Worm (Caenorhabditis elegans): ENCODE measurements around the gene Y38F2AR.3.

The Y38F2AR.3 gene

DNA sequence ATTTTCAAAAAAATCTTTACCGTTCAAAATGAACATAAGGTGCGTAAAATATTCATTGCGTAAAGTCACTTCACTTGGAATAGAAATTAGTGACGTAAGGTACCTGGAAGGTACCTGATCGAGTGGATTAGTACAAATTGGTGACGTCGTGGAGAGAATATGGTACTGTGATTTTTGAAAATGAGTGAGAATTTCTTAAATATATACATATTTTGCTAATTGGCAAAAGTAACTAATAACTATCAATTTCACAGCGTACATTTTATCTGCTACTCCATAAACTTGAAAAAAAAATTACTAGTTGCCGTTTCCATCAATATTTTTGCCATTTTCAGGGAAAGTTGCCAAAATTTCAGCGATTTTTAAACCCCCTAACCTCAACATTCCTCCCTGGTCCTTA, 32.9 kb downstream of the Y38F2AR.3 start:
- TF ChIP-seq lin-11 (tag; optimal IDR thresholded peaks at IDR 0.05) (no peak), elt-4 (tag; optimal IDR thresholded peaks at IDR 0.05) (no peak), pha-4 (tag; optimal IDR thresholded peaks at IDR 0.05) (no peak), K09A11.1 (tag; optimal IDR thresholded peaks at IDR 0.05; ENCODE audit: insufficient read depth) (no peak), tbx-2 (tag; optimal IDR thresholded peaks at IDR 0.05) (no peak), pax-1 (tag; optimal IDR thresholded peaks at IDR 0.05) (no peak), ets-4 (tag; optimal IDR thresholded peaks at IDR 0.05) (no peak), sdc-2 (tag; optimal IDR thresholded peaks at IDR 0.05) (no peak), eyg-1 (tag; optimal IDR thresholded peaks at IDR 0.05) (no peak), ceh-14 (tag; optimal IDR thresholded peaks at IDR 0.05) (no peak), ceh-34 (tag; optimal IDR thresholded peaks at IDR 0.05) (no peak), nfya-1 (tag; optimal IDR thresholded peaks at IDR 0.05) (no peak), ceh-22 (tag; optimal IDR thresholded peaks at IDR 0.05) (no peak), ceh-6 (GFP tag; optimal IDR thresholded peaks at IDR 0.05) (no peak), pros-1 (tag; optimal IDR thresholded peaks at IDR 0.05) (no peak), ref-2 (tag; optimal IDR thresholded peaks at IDR 0.05) (no peak), tbx-7 (tag; optimal IDR thresholded peaks at IDR 0.05) (no peak), ztf-16 (tag; optimal IDR thresholded peaks at IDR 0.05) (no peak), hlh-13 (GFP tag; optimal IDR thresholded peaks at IDR 0.05) (no peak)

DNA sequence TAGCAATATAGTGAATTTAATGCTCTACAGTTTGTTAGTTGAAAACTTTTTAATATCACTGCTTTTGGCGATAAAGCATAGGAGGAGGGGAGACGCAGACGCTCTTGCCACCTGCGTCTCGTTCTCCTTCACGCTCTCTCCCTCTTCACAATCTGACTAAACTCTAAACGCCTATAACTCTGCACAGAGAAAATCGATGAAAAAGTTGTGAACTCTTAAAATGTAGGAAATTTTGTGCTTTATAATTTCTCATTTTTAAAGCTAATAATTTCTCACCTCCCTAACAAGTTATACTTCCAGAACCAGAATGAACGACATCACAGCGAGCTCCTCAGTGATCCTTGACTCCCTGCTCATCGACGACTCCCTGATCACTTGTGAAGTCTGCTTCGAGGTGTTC, 48.9 kb downstream of the Y38F2AR.3 start, which contains the start of gene C45G7.4:
TSS of gene C45G7.4 (plus strand) at position 301 of the 400 bp plus-strand sequence.
- TF ChIP-seq nhr-232 (tag; optimal IDR thresholded peaks at IDR 0.05) (no peak), lim-6 (tag; optimal IDR thresholded peaks at IDR 0.05) (no peak), gmeb-2 (tag; optimal IDR thresholded peaks at IDR 0.05) (no peak), odd-2 (tag; optimal IDR thresholded peaks at IDR 0.05) (no peak), ceh-30 (tag; optimal IDR thresholded peaks at IDR 0.05) (no peak), eyg-1 (tag; optimal IDR thresholded peaks at IDR 0.05) (no peak), fkh-6 (tag; optimal IDR thresholded peaks at IDR 0.05) (no peak), hlh-6 (tag; optimal IDR thresholded peaks at IDR 0.05) (no peak), pros-1 (tag; optimal IDR thresholded peaks at IDR 0.05) (no peak), nfya-1 (tag; optimal IDR thresholded peaks at IDR 0.05) (no peak), ceh-19 (GFP tag; optimal IDR thresholded peaks at IDR 0.05) (no peak), hlh-15 (tag; optimal IDR thresholded peaks at IDR 0.05) (no peak), C08G9.2 (tag; optimal IDR thresholded peaks at IDR 0.05) (no peak), ref-2 (tag; optimal IDR thresholded peaks at IDR 0.05) (no peak), K02D7.2 (tag; optimal IDR thresholded peaks at IDR 0.05) (no peak), hlh-8 (tag; optimal IDR thresholded peaks at IDR 0.05) (no peak), ceh-14 (tag; optimal IDR thresholded peaks at IDR 0.05) (no peak)

ce11 chrIV:2434366-2434765, 50.6 kb downstream of the Y38F2AR.3 start:
- no peak for TF ChIP-seq ceh-30 (tag; optimal IDR thresholded peaks at IDR 0.05)
- no peak for TF ChIP-seq ceh-18 (tag; optimal IDR thresholded peaks at IDR 0.05)
- no peak for TF ChIP-seq lin-11 (tag; optimal IDR thresholded peaks at IDR 0.05)
- TF ChIP-seq hlh-8 (tag; optimal IDR thresholded peaks at IDR 0.05) = no peak
- TF ChIP-seq gmeb-2 (tag; optimal IDR thresholded peaks at IDR 0.05) = no peak
- TF ChIP-seq ceh-14 (tag; optimal IDR thresholded peaks at IDR 0.05) = no peak
- no peak for TF ChIP-seq pat-9 (tag; optimal IDR thresholded peaks at IDR 0.05)
- TF ChIP-seq zip-5 (tag; optimal IDR thresholded peaks at IDR 0.05) = no peak
- no peak for TF ChIP-seq fkh-6 (tag; optimal IDR thresholded peaks at IDR 0.05)
- no peak for TF ChIP-seq ceh-45 (GFP tag; IDR thresholded peaks at IDR 0.05)
- TF ChIP-seq sox-4 (tag; optimal IDR thresholded peaks at IDR 0.05) = no peak
- TF ChIP-seq rnt-1 (tag; optimal IDR thresholded peaks at IDR 0.05) = no peak
- no peak for TF ChIP-seq nhr-11 (tag; optimal IDR thresholded peaks at IDR 0.05)
- TF ChIP-seq ama-1 (optimal IDR thresholded peaks at IDR 0.05) = no peak
- TF ChIP-seq K09A11.1 (tag; optimal IDR thresholded peaks at IDR 0.05; ENCODE audit: insufficient read depth) = no peak
- no peak for TF ChIP-seq pha-2 (tag; optimal IDR thresholded peaks at IDR 0.05)
- TF ChIP-seq lim-6 (tag; optimal IDR thresholded peaks at IDR 0.05) = no peak
